Worm (Caenorhabditis elegans) whole organism, mixed stage, embryonic: ENCODE data around the gene atg-13.

Source experiments
- M03D4.4 ChIP-seq: sonication (generic microtip); optimal IDR thresholded peaks from 2 replicates; lab custom pipeline; 2017; ENCODE audit warnings: mild to moderate bottlenecking, missing genetic modification characterization, missing compliant biosample characterization
- bed-3 ChIP-seq: fragments of 200-800 bp; sonication (Bioruptor generic); optimal IDR thresholded peaks from 3 replicates; lab custom pipeline; 2018; ENCODE audit warnings: mild to moderate bottlenecking, missing genetic modification characterization, moderate library complexity, missing compliant biosample characterization
- blmp-1 ChIP-seq: fragments of 150-350 bp; optimal IDR thresholded peaks from 2 replicates; lab custom pipeline; 2014; ENCODE audit warnings: missing biosample characterization, missing genetic modification characterization
- ceh-39 ChIP-seq: fragments of 150-350 bp; optimal IDR thresholded peaks from 2 replicates; lab custom pipeline; 2014; ENCODE audit warnings: missing biosample characterization, missing genetic modification characterization
- ceh-43 ChIP-seq: fragments of 200-800 bp; sonication (Bioruptor generic); optimal IDR thresholded peaks from 2 replicates; lab custom pipeline; 2018; ENCODE audit warnings: mild to moderate bottlenecking, missing genetic modification characterization, moderate library complexity, missing compliant biosample characterization
- ceh-83 ChIP-seq: fragments of 200-800 bp; sonication (Bioruptor generic); optimal IDR thresholded peaks from 2 replicates; lab custom pipeline; 2018; ENCODE audit warnings: mild to moderate bottlenecking, missing genetic modification characterization, missing compliant biosample characterization
- cnd-1 ChIP-seq: fragments of 200-800 bp; sonication (Bioruptor generic); optimal IDR thresholded peaks from 2 replicates; lab custom pipeline; 2018; ENCODE audit warnings: mild to moderate bottlenecking, missing genetic modification characterization, missing compliant biosample characterization
- drap-1 ChIP-seq: fragments of 200-800 bp; sonication (Bioruptor generic); optimal IDR thresholded peaks from 3 replicates; lab custom pipeline; 2018; ENCODE audit warnings: mild to moderate bottlenecking, missing genetic modification characterization, missing compliant biosample characterization
- elt-1 ChIP-seq: sonication (generic microtip); optimal IDR thresholded peaks from 2 replicates; lab custom pipeline; 2017; ENCODE audit warnings: missing genetic modification characterization, mild to moderate bottlenecking, missing compliant biosample characterization, antibody characterized with exemption, moderate library complexity, borderline replicate concordance; ENCODE audit not compliant: insufficient read depth
- elt-3 ChIP-seq: fragments of 150-350 bp; optimal IDR thresholded peaks from 2 replicates; lab custom pipeline; 2014; ENCODE audit warnings: missing biosample characterization, missing genetic modification characterization
- ham-2 ChIP-seq: fragments of 200-800 bp; sonication (Bioruptor generic); optimal IDR thresholded peaks from 2 replicates; lab custom pipeline; 2018; ENCODE audit warnings: mild to moderate bottlenecking, missing genetic modification characterization, missing compliant biosample characterization
- hlh-1 ChIP-seq: fragments of 150-350 bp; optimal IDR thresholded peaks from 2 replicates; lab custom pipeline; 2014; ENCODE audit warnings: missing biosample characterization, missing genetic modification reagents, missing genetic modification characterization
- lin-13 ChIP-seq: fragments of 150-350 bp; optimal IDR thresholded peaks from 2 replicates; lab custom pipeline; 2014; ENCODE audit warnings: missing biosample characterization, missing genetic modification characterization
- lin-32 ChIP-seq: fragments of 200-800 bp; sonication (Bioruptor generic); optimal IDR thresholded peaks from 2 replicates; lab custom pipeline; 2018; ENCODE audit warnings: mild to moderate bottlenecking, missing genetic modification characterization, missing compliant biosample characterization
- lsy-2 ChIP-seq: fragments of 150-350 bp; optimal IDR thresholded peaks from 2 replicates; lab custom pipeline; 2014; ENCODE audit warnings: missing biosample characterization, missing genetic modification characterization
- mab-5 ChIP-seq: fragments of 150-350 bp; optimal IDR thresholded peaks from 2 replicates; lab custom pipeline; 2014; ENCODE audit warnings: missing biosample characterization, missing genetic modification characterization
- mls-2 ChIP-seq: sonication (generic microtip); optimal IDR thresholded peaks from 2 replicates; lab custom pipeline; 2016; ENCODE audit warnings: mild to moderate bottlenecking, missing genetic modification characterization, moderate library complexity, missing compliant biosample characterization
- nhr-12 ChIP-seq: fragments of 150-350 bp; optimal IDR thresholded peaks from 2 replicates; lab custom pipeline; 2014; ENCODE audit warnings: missing biosample characterization, missing genetic modification characterization
- nhr-2 ChIP-seq: fragments of 150-350 bp; optimal IDR thresholded peaks from 2 replicates; lab custom pipeline; 2014; ENCODE audit warnings: missing biosample characterization, missing genetic modification characterization
- nhr-237 ChIP-seq: fragments of 150-350 bp; optimal IDR thresholded peaks from 2 replicates; lab custom pipeline; 2014; ENCODE audit warnings: missing biosample characterization, missing genetic modification characterization
- nhr-28 ChIP-seq: fragments of 150-350 bp; optimal IDR thresholded peaks from 2 replicates; lab custom pipeline; 2014; ENCODE audit warnings: missing biosample characterization, missing genetic modification characterization
- nhr-76 ChIP-seq: sonication (generic microtip); optimal IDR thresholded peaks from 2 replicates; lab custom pipeline; 2017; ENCODE audit warnings: missing biosample characterization, missing genetic modification characterization
- pha-4 ChIP-seq: fragments of 150-350 bp; optimal IDR thresholded peaks from 2 replicates; lab custom pipeline; 2018; ENCODE audit warnings: missing biosample characterization, missing genetic modification reagents, missing genetic modification characterization
- sem-2 ChIP-seq: fragments of 200-800 bp; sonication (Bioruptor generic); optimal IDR thresholded peaks from 2 replicates; lab custom pipeline; 2018; ENCODE audit warnings: mild to moderate bottlenecking, missing genetic modification characterization, missing compliant biosample characterization
- snpc-4 ChIP-seq: fragments of 150-350 bp; optimal IDR thresholded peaks from 2 replicates; lab custom pipeline; 2014; ENCODE audit warnings: missing biosample characterization, missing genetic modification characterization
- sptf-1 ChIP-seq: sonication (generic microtip); optimal IDR thresholded peaks from 2 replicates; lab custom pipeline; 2017; ENCODE audit warnings: mild to moderate bottlenecking, missing genetic modification characterization, moderate library complexity, missing compliant biosample characterization
- tbx-8 ChIP-seq: fragments of 200-800 bp; sonication (Bioruptor generic); optimal IDR thresholded peaks from 2 replicates; lab custom pipeline; 2018; ENCODE audit warnings: mild to moderate bottlenecking, missing genetic modification characterization, moderate library complexity, missing compliant biosample characterization
- unc-120 ChIP-seq: sonication (generic microtip); optimal IDR thresholded peaks from 2 replicates; lab custom pipeline; 2017; ENCODE audit warnings: missing genetic modification characterization, missing compliant biosample characterization; ENCODE audit not compliant: poor library complexity, severe bottlenecking
- unc-39 ChIP-seq: fragments of 150-350 bp; optimal IDR thresholded peaks from 2 replicates; lab custom pipeline; 2014; ENCODE audit warnings: missing biosample characterization, missing genetic modification characterization
- unc-62 ChIP-seq: fragments of 150-350 bp; optimal IDR thresholded peaks from 2 replicates; lab custom pipeline; 2014; ENCODE audit warnings: missing biosample characterization, missing genetic modification reagents, missing genetic modification characterization
- zip-8 ChIP-seq: fragments of 150-350 bp; optimal IDR thresholded peaks from 2 replicates; lab custom pipeline; 2014; ENCODE audit warnings: missing biosample characterization, missing genetic modification characterization
- ztf-11 ChIP-seq: fragments of 150-350 bp; optimal IDR thresholded peaks from 2 replicates; lab custom pipeline; 2014; ENCODE audit warnings: missing biosample characterization, missing genetic modification characterization

Gene atg-13

ce11 chrIII:8154423-8154822 lies 3.6 kb downstream of the atg-13 start:
- TF ChIP-seq zip-8 (tag; lab: Kevin White, UChicago) (no peak), blmp-1 (tag; lab: Kevin White, UChicago) (no peak), elt-1 (tag; lab: Kevin White, UChicago) (no peak), bed-3 (GFP tag; lab: Kevin White, UChicago) (no peak), M03D4.4 (tag; lab: Kevin White, UChicago) (no peak), elt-3 (no peak), cnd-1 (tag; lab: Kevin White, UChicago) (no peak), mab-5 (tag; lab: Kevin White, UChicago) (no peak), mls-2 (tag; lab: Kevin White, UChicago) (no peak), lin-13 (tag; lab: Kevin White, UChicago) (no peak), unc-120 (tag; lab: Kevin White, UChicago) (no peak), sem-2 (no peak), ham-2 (no peak), ztf-11 (tag; lab: Kevin White, UChicago) (no peak), snpc-4 (tag; lab: Kevin White, UChicago) (no peak), unc-39 (tag; lab: Kevin White, UChicago) (no peak)
- TF ChIP-seq, all 35 proteins: peak for 0

- no peak for TF ChIP-seq elt-1 (tag; lab: Kevin White, UChicago)
- no peak for TF ChIP-seq pha-4 (tag; lab: Kevin White, UChicago)
- TF ChIP-seq ceh-83 (GFP tag; lab: Kevin White, UChicago), result no peak
- TF ChIP-seq bed-3 (GFP tag; lab: Kevin White, UChicago), result no peak
- no peak for TF ChIP-seq mls-2 (tag; lab: Kevin White, UChicago)
- no peak for TF ChIP-seq ham-2
- TF ChIP-seq nhr-12, result no peak
Measured at ce11 chrIII:8148751-8149150, 9.2 kb downstream of the atg-13 start, which contains the start of gene D2007.2. Gene D2007.2, plus strand, starts transcription at chrIII:8148963.

ce11 chrIII:8145971-8146370 lies 12.0 kb downstream of the atg-13 start:
- no peak for TF ChIP-seq sptf-1
- no peak for TF ChIP-seq nhr-28
- TF ChIP-seq hlh-1, result no peak
- TF ChIP-seq unc-39 (tag; lab: Kevin White, UChicago), result no peak
- no peak for TF ChIP-seq ceh-43 (GFP tag; lab: Kevin White, UChicago)
- no peak for TF ChIP-seq nhr-76 (tag; lab: Kevin White, UChicago)
- no peak for TF ChIP-seq blmp-1 (tag; lab: Kevin White, UChicago)
- no peak for TF ChIP-seq elt-1 (tag; lab: Kevin White, UChicago)
- no peak for TF ChIP-seq elt-3
- TF ChIP-seq zip-8 (tag; lab: Kevin White, UChicago), result no peak
- TF ChIP-seq nhr-12, result no peak
- TF ChIP-seq unc-62 (GFP tag; lab: Kevin White, UChicago), result no peak
- no peak for TF ChIP-seq ceh-39
- TF ChIP-seq lsy-2 (tag; lab: Kevin White, UChicago), result no peak
- TF ChIP-seq tbx-8, result no peak
- TF ChIP-seq cnd-1 (tag; lab: Kevin White, UChicago), result no peak
- TF ChIP-seq lin-32, result no peak
- no peak for TF ChIP-seq lin-13 (tag; lab: Kevin White, UChicago)
- TF ChIP-seq pha-4 (tag; lab: Kevin White, UChicago), result no peak

- TF ChIP-seq lin-13 (tag; lab: Kevin White, UChicago), result no peak
- TF ChIP-seq nhr-237 (tag; lab: Kevin White, UChicago), result peak; percentile 38
- TF ChIP-seq nhr-2, result no peak
- TF ChIP-seq nhr-76 (tag; lab: Kevin White, UChicago), result no peak
- peak; percentile 43 for TF ChIP-seq lsy-2 (tag; lab: Kevin White, UChicago)
- no peak for TF ChIP-seq drap-1 (GFP tag; lab: Kevin White, UChicago)
- TF ChIP-seq mab-5 (tag; lab: Kevin White, UChicago), result peak; percentile 19
- TF ChIP-seq unc-120 (tag; lab: Kevin White, UChicago), result no peak
Measured at ce11 chrIII:8144574-8145065, 13.4 kb downstream of the atg-13 start, which contains the start of the genes C14B9.8 and mrpl-18. Gene C14B9.8, minus strand, starts transcription at chrIII:8144629. Gene mrpl-18, plus strand, starts transcription at chrIII:8145015.
